Worm (Caenorhabditis elegans): Measurements from ENCODE around the gene Y82E9BL.6.

Gene Y82E9BL.6

DNA sequence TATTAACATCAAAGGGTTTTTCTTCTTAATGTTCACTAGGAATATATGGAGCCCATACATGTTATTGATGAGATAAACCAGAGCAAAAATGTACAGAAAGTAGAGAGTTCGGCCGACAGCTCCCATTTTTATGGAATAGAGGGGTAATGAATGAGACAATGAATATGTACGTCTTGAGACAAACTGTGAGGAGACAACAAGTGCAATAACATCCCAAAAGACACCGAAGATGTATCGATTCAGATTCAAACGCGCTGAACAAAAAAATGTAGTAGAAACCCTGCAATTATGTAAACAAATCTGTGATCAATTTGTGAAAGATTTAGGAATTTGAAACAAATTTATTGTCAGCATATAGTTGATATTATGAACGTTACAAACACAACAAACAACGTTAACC lies 1.4 kb upstream of the Y82E9BL.6 start:
- TF ChIP-seq ztf-29 (GFP tag; IDR thresholded peaks at IDR 0.05) = no peak
- no peak for TF ChIP-seq flt-1 (GFP tag; IDR thresholded peaks at IDR 0.05)
- no peak for TF ChIP-seq ref-1 (GFP tag; conservative IDR thresholded peaks at IDR 0.05)
- TF ChIP-seq T22C8.4 (GFP tag; IDR thresholded peaks at IDR 0.05) = no peak
- no peak for TF ChIP-seq cog-1 (tag; optimal IDR thresholded peaks at IDR 0.05)
- TF ChIP-seq med-1 (GFP tag; optimal IDR thresholded peaks at IDR 0.05; ENCODE audit: insufficient read depth) = no peak
- no peak for TF ChIP-seq tab-1 (GFP tag; IDR thresholded peaks at IDR 0.05)
- no peak for TF ChIP-seq klf-2 (GFP tag; conservative IDR thresholded peaks at IDR 0.05)
- TF ChIP-seq ztf-23 (GFP tag; IDR thresholded peaks at IDR 0.05) = no peak

DNA sequence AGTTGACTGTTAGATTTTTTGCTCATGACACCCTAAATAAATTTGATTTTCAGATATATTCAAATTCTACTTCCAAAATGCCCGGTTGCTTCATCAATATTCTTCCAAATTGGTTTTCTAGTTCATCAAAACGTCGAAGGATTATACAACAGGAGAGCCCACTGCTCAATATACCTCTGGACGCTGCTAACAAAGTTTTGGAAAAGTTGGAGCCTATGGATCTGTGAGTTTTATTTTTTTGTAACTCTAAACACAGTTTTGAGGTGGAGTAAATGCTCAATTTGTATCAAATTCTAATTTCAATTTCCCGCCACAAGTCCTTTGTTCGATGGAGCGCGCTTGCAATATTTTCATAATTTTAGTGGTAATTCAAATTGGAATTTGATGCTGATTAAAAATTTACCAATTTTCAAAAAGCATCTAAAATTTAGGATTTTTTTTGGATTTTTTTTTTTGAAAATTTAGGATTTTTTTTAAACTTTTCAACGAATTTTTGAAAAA lies 2.6 kb downstream of the Y82E9BL.6 start, which contains the start of gene fbxa-27:
TSS of gene fbxa-27 (plus strand) at position 51 of the 501 bp plus-strand sequence.
- no peak for TF ChIP-seq T22C8.4 (GFP tag; IDR thresholded peaks at IDR 0.05)
- no peak for TF ChIP-seq flt-1 (GFP tag; IDR thresholded peaks at IDR 0.05)
- TF ChIP-seq med-1 (GFP tag; optimal IDR thresholded peaks at IDR 0.05; ENCODE audit: insufficient read depth) = no peak
- TF ChIP-seq tab-1 (GFP tag; IDR thresholded peaks at IDR 0.05) = no peak
- no peak for TF ChIP-seq ztf-29 (GFP tag; IDR thresholded peaks at IDR 0.05)
- no peak for TF ChIP-seq klf-2 (GFP tag; conservative IDR thresholded peaks at IDR 0.05)
- no peak for TF ChIP-seq ztf-23 (GFP tag; IDR thresholded peaks at IDR 0.05)
- no peak for TF ChIP-seq ref-1 (GFP tag; conservative IDR thresholded peaks at IDR 0.05)
- no peak for TF ChIP-seq cog-1 (tag; optimal IDR thresholded peaks at IDR 0.05)

DNA sequence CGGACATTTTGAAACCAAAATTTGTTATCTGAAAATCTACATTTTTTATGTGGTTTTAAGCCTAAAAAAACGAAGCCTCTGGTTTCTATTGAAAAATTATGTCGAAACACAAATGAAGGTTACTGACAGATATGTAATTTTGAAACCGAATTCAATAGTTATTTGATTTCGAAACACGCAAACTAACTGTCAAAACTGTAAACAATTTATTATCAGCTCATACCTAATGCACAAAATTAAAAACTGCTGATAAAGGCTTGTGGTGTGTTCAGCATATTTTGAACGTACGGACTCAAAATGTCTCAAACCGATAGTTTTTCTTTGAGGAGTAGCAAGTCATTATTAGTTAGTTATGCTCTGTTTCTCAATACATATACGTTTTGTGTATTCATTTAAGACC lies 3.1 kb downstream of the Y82E9BL.6 start, which contains the start of gene fbxa-26:
TSS of gene fbxa-26 (minus strand) at position 35 of the 400 bp plus-strand sequence.
- no peak for TF ChIP-seq tab-1 (GFP tag; IDR thresholded peaks at IDR 0.05)
- no peak for TF ChIP-seq ref-1 (GFP tag; conservative IDR thresholded peaks at IDR 0.05)
- no peak for TF ChIP-seq T22C8.4 (GFP tag; IDR thresholded peaks at IDR 0.05)
- no peak for TF ChIP-seq flt-1 (GFP tag; IDR thresholded peaks at IDR 0.05)
- no peak for TF ChIP-seq med-1 (GFP tag; optimal IDR thresholded peaks at IDR 0.05; ENCODE audit: insufficient read depth)
- no peak for TF ChIP-seq ztf-23 (GFP tag; IDR thresholded peaks at IDR 0.05)
- TF ChIP-seq klf-2 (GFP tag; conservative IDR thresholded peaks at IDR 0.05) = no peak
- no peak for TF ChIP-seq ztf-29 (GFP tag; IDR thresholded peaks at IDR 0.05)

DNA sequence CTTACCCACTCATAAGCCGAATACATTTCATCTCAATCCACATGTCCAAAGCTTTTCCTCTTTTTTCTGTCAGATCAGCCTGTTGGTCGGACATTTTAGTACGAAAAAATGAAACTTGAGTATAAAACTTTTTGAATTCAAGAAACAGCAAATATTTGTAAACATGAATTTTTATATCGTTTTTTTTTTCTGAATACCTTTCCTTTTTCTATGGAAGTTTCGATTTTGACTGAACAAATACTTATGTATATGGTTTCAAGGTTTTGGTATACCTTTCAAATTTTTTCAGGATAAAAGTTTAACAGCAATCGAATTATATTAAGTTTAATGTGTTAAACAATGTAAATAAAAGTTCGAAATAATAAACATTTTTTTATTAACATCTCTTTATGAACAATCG lies 5.4 kb downstream of the Y82E9BL.6 start, which contains the start of gene fbxa-5:
TSS of gene fbxa-5 (minus strand) at position 101 of the 400 bp plus-strand sequence.
- TF ChIP-seq cog-1 (tag; optimal IDR thresholded peaks at IDR 0.05) (no peak), med-1 (GFP tag; optimal IDR thresholded peaks at IDR 0.05; ENCODE audit: insufficient read depth) (no peak), flt-1 (GFP tag; IDR thresholded peaks at IDR 0.05) (no peak), tab-1 (GFP tag; IDR thresholded peaks at IDR 0.05) (no peak), ztf-23 (GFP tag; IDR thresholded peaks at IDR 0.05) (no peak), klf-2 (GFP tag; conservative IDR thresholded peaks at IDR 0.05) (no peak), ref-1 (GFP tag; conservative IDR thresholded peaks at IDR 0.05) (no peak), T22C8.4 (GFP tag; IDR thresholded peaks at IDR 0.05) (no peak), ztf-29 (GFP tag; IDR thresholded peaks at IDR 0.05) (no peak)

DNA sequence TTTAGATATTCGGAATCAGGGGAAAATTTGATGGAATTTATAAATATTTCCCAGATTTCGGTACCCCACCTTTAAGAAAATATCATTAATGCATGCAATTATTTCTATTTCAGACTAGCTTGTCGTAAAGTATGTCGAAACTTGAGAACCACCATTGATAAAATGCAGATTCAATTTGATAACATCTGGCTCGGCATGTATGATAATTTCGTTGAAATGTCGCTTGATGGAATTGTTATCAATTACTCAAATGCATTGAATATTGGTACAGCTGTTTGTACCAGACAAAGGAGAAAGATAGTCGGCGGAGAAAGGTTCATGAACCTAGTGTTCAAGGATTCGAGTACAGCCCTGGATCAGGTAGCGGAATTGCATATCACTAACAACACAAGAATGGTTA lies 13.7 kb downstream of the Y82E9BL.6 start, which contains the start of gene Y82E9BL.19:
TSS of gene Y82E9BL.19 (plus strand) at position 123 of the 400 bp plus-strand sequence.
- no peak for TF ChIP-seq tab-1 (GFP tag; IDR thresholded peaks at IDR 0.05)
- TF ChIP-seq ztf-23 (GFP tag; IDR thresholded peaks at IDR 0.05) = no peak
- TF ChIP-seq klf-2 (GFP tag; conservative IDR thresholded peaks at IDR 0.05) = no peak
- TF ChIP-seq ztf-29 (GFP tag; IDR thresholded peaks at IDR 0.05) = no peak

ce11 chrIII:1326490-1326889 lies 19.1 kb downstream of the Y82E9BL.6 start, which contains the start of gene Y82E9BL.18:
Gene Y82E9BL.18 (plus strand): TSS chrIII:1326790.
- TF ChIP-seq ref-1 (GFP tag; conservative IDR thresholded peaks at IDR 0.05) (no peak), tab-1 (GFP tag; IDR thresholded peaks at IDR 0.05) (no peak), klf-2 (GFP tag; conservative IDR thresholded peaks at IDR 0.05) (no peak), ztf-29 (GFP tag; IDR thresholded peaks at IDR 0.05) (no peak), T22C8.4 (GFP tag; IDR thresholded peaks at IDR 0.05) (no peak), flt-1 (GFP tag; IDR thresholded peaks at IDR 0.05) (no peak), med-1 (GFP tag; optimal IDR thresholded peaks at IDR 0.05; ENCODE audit: insufficient read depth) (no peak), ztf-23 (GFP tag; IDR thresholded peaks at IDR 0.05) (no peak), cog-1 (tag; optimal IDR thresholded peaks at IDR 0.05) (no peak)

DNA sequence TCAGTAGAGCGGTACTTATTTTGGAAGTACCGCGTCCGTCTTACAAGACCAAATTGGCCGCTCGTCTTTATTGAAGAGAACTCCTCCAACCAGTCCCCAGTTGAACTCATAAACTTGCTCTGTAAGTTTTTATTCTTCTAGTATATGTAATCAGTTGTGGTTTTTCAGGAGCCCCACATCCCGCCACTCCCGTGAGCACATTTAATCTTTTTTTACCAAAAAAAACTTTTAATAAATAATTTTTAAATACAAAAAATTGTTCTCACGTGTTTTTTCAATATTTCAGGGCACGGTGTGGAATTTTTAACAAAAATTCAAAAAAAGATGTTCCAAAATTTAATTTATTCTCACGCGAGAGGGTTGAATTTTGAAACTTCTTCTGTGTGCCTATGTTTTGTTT lies 21.1 kb downstream of the Y82E9BL.6 start, which contains the start of gene fbxa-14:
TSS of gene fbxa-14 (minus strand) at position 101 of the 400 bp plus-strand sequence.
- TF ChIP-seq ztf-23 (GFP tag; IDR thresholded peaks at IDR 0.05) (no peak), cog-1 (tag; optimal IDR thresholded peaks at IDR 0.05) (no peak), T22C8.4 (GFP tag; IDR thresholded peaks at IDR 0.05) (no peak), ref-1 (GFP tag; conservative IDR thresholded peaks at IDR 0.05) (no peak), klf-2 (GFP tag; conservative IDR thresholded peaks at IDR 0.05) (no peak), flt-1 (GFP tag; IDR thresholded peaks at IDR 0.05) (no peak)

ce11 chrIII:1323555-1323954 lies 22.0 kb downstream of the Y82E9BL.6 start:
- TF ChIP-seq ztf-29 (GFP tag; IDR thresholded peaks at IDR 0.05) = no peak
- TF ChIP-seq klf-2 (GFP tag; conservative IDR thresholded peaks at IDR 0.05) = no peak
- TF ChIP-seq ztf-23 (GFP tag; IDR thresholded peaks at IDR 0.05) = no peak
- TF ChIP-seq med-1 (GFP tag; optimal IDR thresholded peaks at IDR 0.05; ENCODE audit: insufficient read depth) = no peak
- TF ChIP-seq cog-1 (tag; optimal IDR thresholded peaks at IDR 0.05) = no peak
- TF ChIP-seq T22C8.4 (GFP tag; IDR thresholded peaks at IDR 0.05) = no peak
- no peak for TF ChIP-seq tab-1 (GFP tag; IDR thresholded peaks at IDR 0.05)
- no peak for TF ChIP-seq flt-1 (GFP tag; IDR thresholded peaks at IDR 0.05)
- no peak for TF ChIP-seq ref-1 (GFP tag; conservative IDR thresholded peaks at IDR 0.05)

DNA sequence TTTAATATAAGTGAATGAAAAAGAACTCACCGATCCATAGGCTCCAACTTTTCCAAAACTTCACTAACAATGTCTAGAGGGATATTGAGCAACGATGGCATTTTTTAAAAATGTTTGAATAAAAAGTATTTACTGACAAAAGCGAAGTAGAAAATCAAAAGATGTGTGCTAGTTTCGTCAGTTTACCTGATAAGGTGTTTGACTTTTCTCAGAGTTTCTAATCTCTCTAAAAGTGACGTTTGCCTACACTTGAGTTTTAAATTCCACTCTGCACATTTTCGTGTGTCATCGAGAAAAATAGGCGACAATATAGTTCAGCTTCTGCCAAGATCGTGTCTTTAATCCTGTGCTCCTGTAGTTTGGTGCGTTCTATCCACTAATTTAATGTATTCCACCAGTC lies 24.0 kb downstream of the Y82E9BL.6 start, which contains the start of gene fbxa-15:
TSS of gene fbxa-15 (minus strand) at position 101 of the 400 bp plus-strand sequence.
- no peak for TF ChIP-seq T22C8.4 (GFP tag; IDR thresholded peaks at IDR 0.05)
- TF ChIP-seq klf-2 (GFP tag; conservative IDR thresholded peaks at IDR 0.05) = no peak
- TF ChIP-seq ztf-29 (GFP tag; IDR thresholded peaks at IDR 0.05) = no peak

DNA sequence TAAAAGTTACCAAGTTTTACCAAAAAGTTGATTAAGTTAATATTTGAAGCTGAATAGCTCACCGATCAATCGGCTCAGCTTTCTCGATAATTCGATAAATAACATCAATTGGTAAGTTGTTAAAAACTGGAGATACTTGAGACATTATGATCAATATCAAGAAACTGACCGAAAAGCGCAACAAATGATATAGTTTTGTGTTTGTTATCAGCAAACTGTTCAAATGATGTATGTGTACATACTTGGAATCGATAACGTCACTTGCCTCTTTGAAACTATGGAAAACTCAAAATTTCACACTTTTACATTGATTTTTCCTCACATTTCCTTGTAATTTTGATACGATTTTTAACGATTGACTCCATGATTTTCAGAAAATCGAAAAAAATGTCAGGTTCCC lies 30.6 kb downstream of the Y82E9BL.6 start, which contains the start of the genes fbxa-80 and fbxa-19:
TSS of gene fbxa-80 (minus strand) at position 173 of the 400 bp plus-strand sequence.
TSS of gene fbxa-19 (plus strand) at position 364 of the 400 bp plus-strand sequence.
- TF ChIP-seq T22C8.4 (GFP tag; IDR thresholded peaks at IDR 0.05) = no peak
- TF ChIP-seq klf-2 (GFP tag; conservative IDR thresholded peaks at IDR 0.05) = no peak
- no peak for TF ChIP-seq ref-1 (GFP tag; conservative IDR thresholded peaks at IDR 0.05)
- TF ChIP-seq med-1 (GFP tag; optimal IDR thresholded peaks at IDR 0.05; ENCODE audit: insufficient read depth) = no peak
- TF ChIP-seq tab-1 (GFP tag; IDR thresholded peaks at IDR 0.05) = no peak
- no peak for TF ChIP-seq ztf-29 (GFP tag; IDR thresholded peaks at IDR 0.05)
- no peak for TF ChIP-seq ztf-23 (GFP tag; IDR thresholded peaks at IDR 0.05)
- no peak for TF ChIP-seq flt-1 (GFP tag; IDR thresholded peaks at IDR 0.05)
- no peak for TF ChIP-seq cog-1 (tag; optimal IDR thresholded peaks at IDR 0.05)
